Fruit fly (Drosophila melanogaster) whole organism, embryonic: Measurements from ENCODE around the gene ry.

ENCODE experiments used
- Awh ChIP-seq: fragments of 200-800 bp; sonication (Bioruptor generic); IDR thresholded peaks from 2 replicates; pipeline ENCODE4, ENCODE4 v1.3.6; 2022; ENCODE audit warnings: missing biosample characterization, missing genetic modification characterization
- CG10979 ChIP-seq: fragments of 200-800 bp; sonication (Bioruptor generic); optimal IDR thresholded peaks from 2 replicates; lab custom pipeline; 2018; ENCODE audit warnings: missing biosample characterization, mild to moderate bottlenecking, missing genetic modification characterization, moderate library complexity
- CG11093 ChIP-seq: fragments of 200-800 bp; sonication (Bioruptor generic); IDR thresholded peaks from 3 replicates; pipeline ENCODE4 v1.3.6; 2022; ENCODE audit warnings: missing biosample characterization, missing genetic modification characterization
- CG12744 ChIP-seq: fragments of 200-800 bp; sonication (Bioruptor generic); optimal IDR thresholded peaks from 2 replicates; lab custom pipeline; 2016; ENCODE audit warnings: missing biosample characterization, missing genetic modification characterization
- CG12942 ChIP-seq: fragments of 200-800 bp; sonication (Bioruptor generic); optimal IDR thresholded peaks from 3 replicates; lab custom pipeline; 2016; ENCODE audit warnings: missing biosample characterization, missing genetic modification characterization
- CG1647 ChIP-seq: fragments of 200-800 bp; sonication (Bioruptor generic); optimal IDR thresholded peaks from 3 replicates; lab custom pipeline; 2016; ENCODE audit warnings: missing biosample characterization, missing genetic modification characterization
- CG16813 ChIP-seq: fragments of 200-800 bp; sonication (Bioruptor generic); IDR thresholded peaks from 3 replicates; pipeline ENCODE4 v1.3.6; 2022; ENCODE audit warnings: missing biosample characterization, missing genetic modification characterization; ENCODE audit not compliant: partially characterized antibody
- CG17912 ChIP-seq: fragments of 200-800 bp; sonication (Bioruptor generic); optimal IDR thresholded peaks from 2 replicates; lab custom pipeline; 2018; ENCODE audit warnings: missing biosample characterization, mild to moderate bottlenecking, missing genetic modification characterization
- CG31365 ChIP-seq: fragments of 200-800 bp; sonication (Bioruptor generic); optimal IDR thresholded peaks from 2 replicates; lab custom pipeline; 2018; ENCODE audit warnings: missing biosample characterization, mild to moderate bottlenecking, missing genetic modification characterization
- CG32767 ChIP-seq: fragments of 200-800 bp; sonication (Bioruptor generic); IDR thresholded peaks from 2 replicates; pipeline ENCODE4 v1.3.6; 2022; ENCODE audit warnings: missing biosample characterization, missing genetic modification characterization
- CG3838 ChIP-seq: fragments of 200-800 bp; sonication (Bioruptor generic); optimal IDR thresholded peaks from 3 replicates; lab custom pipeline; 2016; ENCODE audit warnings: missing biosample characterization, missing genetic modification characterization
- CG5180 ChIP-seq: fragments of 200-800 bp; sonication (Bioruptor generic); optimal IDR thresholded peaks from 3 replicates; lab custom pipeline; 2017; ENCODE audit warnings: missing biosample characterization, missing genetic modification characterization, mild to moderate bottlenecking, moderate library complexity, missing genetic modification reagents
- CG6854 ChIP-seq: fragments of 200-800 bp; sonication (Bioruptor generic); optimal IDR thresholded peaks from 3 replicates; lab custom pipeline; 2017; ENCODE audit warnings: missing biosample characterization, mild to moderate bottlenecking, missing genetic modification characterization
- CG7786 ChIP-seq: fragments of 200-800 bp; sonication (Bioruptor generic); optimal IDR thresholded peaks from 2 replicates; lab custom pipeline; 2016; ENCODE audit warnings: missing biosample characterization, missing genetic modification characterization
- CG8290 ChIP-seq, 3 experiments: fragments of 200-800 bp; sonication (Bioruptor generic); optimal IDR thresholded peaks; 2 replicates each; lab custom pipeline; 2016 to 2019; ENCODE audit warnings: missing biosample characterization in 3 of 3, missing genetic modification characterization in 3 of 3, mild to moderate bottlenecking in 2 of 3, moderate library complexity in 1 of 3
- Drgx ChIP-seq: fragments of 200-800 bp; sonication (Bioruptor generic); IDR thresholded peaks from 2 replicates; pipeline ENCODE4 v1.3.6; 2022; ENCODE audit warnings: missing biosample characterization, missing genetic modification characterization
- E2f1 ChIP-seq: fragments of 200-800 bp; sonication (Bioruptor generic); IDR thresholded peaks from 2 replicates; pipeline ENCODE4 v1.3.6; 2022; ENCODE audit warnings: missing biosample characterization, missing genetic modification characterization
- Fer3 ChIP-seq: fragments of 200-800 bp; sonication (Bioruptor generic); optimal IDR thresholded peaks from 2 replicates; lab custom pipeline; 2018; ENCODE audit warnings: missing biosample characterization, mild to moderate bottlenecking, missing genetic modification characterization, moderate library complexity
- GATAe ChIP-seq: fragments of 200-800 bp; sonication (Bioruptor generic); conservative IDR thresholded peaks from 2 replicates; pipeline ENCODE4 v1.3.6; 2022; ENCODE audit warnings: missing biosample characterization, missing genetic modification characterization
- H15 ChIP-seq: fragments of 200-800 bp; sonication (Bioruptor generic); IDR thresholded peaks from 3 replicates; pipeline ENCODE4 v1.3.6; 2022; ENCODE audit warnings: missing biosample characterization, missing genetic modification characterization
- HLH3B ChIP-seq: fragments of 200-800 bp; sonication (Bioruptor generic); IDR thresholded peaks from 2 replicates; pipeline ENCODE4 v1.3.6; 2022; ENCODE audit warnings: missing biosample characterization, missing genetic modification characterization
- Hr3 ChIP-seq: fragments of 200-800 bp; sonication (Bioruptor generic); optimal IDR thresholded peaks from 3 replicates; lab custom pipeline; 2016; ENCODE audit warnings: missing biosample characterization, missing genetic modification characterization
- Hr39 ChIP-seq: fragments of >200 bp; optimal IDR thresholded peaks from 2 replicates; lab custom pipeline; 2017
- Lhr ChIP-seq: fragments of 200-800 bp; sonication (Bioruptor generic); optimal IDR thresholded peaks from 3 replicates; lab custom pipeline; 2017; ENCODE audit warnings: mild to moderate bottlenecking, missing biosample characterization, missing genetic modification reagents, missing genetic modification characterization
- MESR4 ChIP-seq: fragments of 200-800 bp; sonication (Bioruptor generic); optimal IDR thresholded peaks from 2 replicates; lab custom pipeline; 2018; ENCODE audit warnings: missing biosample characterization, mild to moderate bottlenecking, missing genetic modification characterization, moderate library complexity
- Opbp ChIP-seq: fragments of 200-800 bp; sonication (Bioruptor generic); IDR thresholded peaks from 3 replicates; pipeline ENCODE4 v1.3.6; 2022; ENCODE audit warnings: missing biosample characterization, missing genetic modification characterization; ENCODE audit not compliant: partially characterized antibody
- TFAM ChIP-seq: fragments of 200-800 bp; sonication (Bioruptor generic); optimal IDR thresholded peaks from 2 replicates; lab custom pipeline; 2017; ENCODE audit warnings: missing biosample characterization, missing genetic modification characterization, inconsistent platforms
- Usf ChIP-seq: fragments of 200-800 bp; sonication (Bioruptor generic); optimal IDR thresholded peaks from 2 replicates; lab custom pipeline; 2017; ENCODE audit warnings: missing genotype, missing biosample characterization, missing genetic modification characterization
- amos ChIP-seq: fragments of 200-800 bp; sonication (Bioruptor generic); IDR thresholded peaks from 2 replicates; pipeline ENCODE4 v1.3.6; 2022; ENCODE audit warnings: missing biosample characterization, missing genetic modification characterization; ENCODE audit not compliant: partially characterized antibody
- bbx ChIP-seq: fragments of 200-800 bp; sonication (Bioruptor generic); IDR thresholded peaks from 2 replicates; pipeline ENCODE4 v1.3.6; 2022; ENCODE audit warnings: missing biosample characterization, missing genetic modification characterization; ENCODE audit not compliant: partially characterized antibody
- bcd ChIP-seq: fragments of 200-800 bp; sonication (Bioruptor generic); optimal IDR thresholded peaks from 2 replicates; lab custom pipeline; 2017; ENCODE audit warnings: missing biosample characterization, mild to moderate bottlenecking, missing genetic modification characterization
- bsh ChIP-seq, 2 experiments: fragments of 200-800 bp; sonication (Bioruptor generic); optimal IDR thresholded peaks; 2 replicates each; lab custom pipeline; 2017 to 2018; ENCODE audit warnings: mild to moderate bottlenecking in 2 of 2, missing biosample characterization in 2 of 2, missing genetic modification characterization in 2 of 2, moderate library complexity in 1 of 2
- fd102C ChIP-seq: fragments of 200-800 bp; sonication (Bioruptor generic); optimal IDR thresholded peaks from 2 replicates; lab custom pipeline; 2018; ENCODE audit warnings: missing biosample characterization, mild to moderate bottlenecking, missing genetic modification characterization, moderate library complexity
- gem ChIP-seq: fragments of 200-800 bp; sonication (Bioruptor generic); optimal IDR thresholded peaks from 2 replicates; lab custom pipeline; 2019; ENCODE audit warnings: missing biosample characterization, mild to moderate bottlenecking, missing genetic modification characterization, moderate library complexity
- gfzf ChIP-seq: fragments of 200-800 bp; sonication (Bioruptor generic); optimal IDR thresholded peaks from 2 replicates; lab custom pipeline; 2016; ENCODE audit warnings: missing biosample characterization, mild to moderate bottlenecking, missing genetic modification characterization, moderate library complexity
- ham ChIP-seq: fragments of 200-800 bp; sonication (Bioruptor generic); IDR thresholded peaks from 2 replicates; pipeline ENCODE4 v1.3.6; 2022; ENCODE audit warnings: missing biosample characterization, missing genetic modification characterization
- hbn ChIP-seq: fragments of 200-800 bp; sonication (Bioruptor generic); IDR thresholded peaks from 2 replicates; pipeline ENCODE4 v1.3.6; 2022; ENCODE audit warnings: missing biosample characterization, missing genetic modification characterization; ENCODE audit not compliant: partially characterized antibody
- insv ChIP-seq, 2 experiments: fragments of 200-800 bp; sonication (Bioruptor generic); optimal IDR thresholded peaks; 3 replicates each; lab custom pipeline; 2016 to 2018; ENCODE audit warnings: missing biosample characterization in 2 of 2, missing genetic modification characterization in 2 of 2
- jumu ChIP-seq: fragments of 200-800 bp; sonication (Bioruptor generic); optimal IDR thresholded peaks from 3 replicates; lab custom pipeline; 2016; ENCODE audit warnings: missing biosample characterization, missing genetic modification characterization
- lov ChIP-seq, 2 experiments: fragments of 200-800 bp in 1 of 2; fragments of >200 bp in 1 of 2; sonication (Bioruptor generic) in 1 of 2; IDR thresholded peaks in 1 of 2; optimal IDR thresholded peaks in 1 of 2; 2 replicates in 1 of 2; 3 replicates in 1 of 2; pipeline versions ENCODE4 v1.3.6 to Lab custom; 2017 to 2022; ENCODE audit warnings: missing biosample characterization in 1 of 2, missing genetic modification characterization in 1 of 2
- oc ChIP-seq: fragments of 200-800 bp; sonication (Bioruptor generic); optimal IDR thresholded peaks from 2 replicates; lab custom pipeline; 2018; ENCODE audit warnings: missing biosample characterization, mild to moderate bottlenecking, missing genetic modification characterization, moderate library complexity
- pita ChIP-seq: fragments of 200-800 bp; sonication (Bioruptor generic); optimal IDR thresholded peaks from 2 replicates; lab custom pipeline; 2017; ENCODE audit warnings: missing biosample characterization, mild to moderate bottlenecking, missing genetic modification characterization
- prd ChIP-seq, 3 experiments: fragments of >200 bp in 2 of 3; fragments of 200-800 bp in 1 of 3; sonication (Bioruptor generic) in 1 of 3; optimal IDR thresholded peaks in 2 of 3; IDR thresholded peaks in 1 of 3; 2 replicates in 2 of 3; 3 replicates in 1 of 3; pipeline versions ENCODE4 v1.3.6 to Lab custom; 2017 to 2022; ENCODE audit warnings: missing biosample characterization in 1 of 3, missing genetic modification characterization in 1 of 3
- repo ChIP-seq: fragments of 200-800 bp; sonication (Bioruptor generic); optimal IDR thresholded peaks from 2 replicates; lab custom pipeline; 2016; ENCODE audit warnings: missing biosample characterization, missing genetic modification characterization
- sob ChIP-seq: fragments of 200-800 bp; sonication (Bioruptor generic); IDR thresholded peaks from 2 replicates; pipeline ENCODE4 v1.3.6; 2022; ENCODE audit warnings: missing biosample characterization, missing genetic modification characterization
- sqz ChIP-seq: fragments of 200-800 bp; sonication (Bioruptor generic); optimal IDR thresholded peaks from 3 replicates; lab custom pipeline; 2018; ENCODE audit warnings: missing biosample characterization, mild to moderate bottlenecking, missing genetic modification characterization
- sug ChIP-seq: fragments of 200-800 bp; optimal IDR thresholded peaks from 2 replicates; lab custom pipeline; 2019; ENCODE audit warnings: missing biosample characterization, mild to moderate bottlenecking, missing genetic modification characterization, moderate library complexity
- unc-4 ChIP-seq: fragments of 200-800 bp; sonication (Bioruptor generic); IDR thresholded peaks from 2 replicates; pipeline ENCODE4 v1.3.6; 2022; ENCODE audit warnings: missing biosample characterization, missing genetic modification characterization; ENCODE audit not compliant: partially characterized antibody

Gene ry

DNA sequence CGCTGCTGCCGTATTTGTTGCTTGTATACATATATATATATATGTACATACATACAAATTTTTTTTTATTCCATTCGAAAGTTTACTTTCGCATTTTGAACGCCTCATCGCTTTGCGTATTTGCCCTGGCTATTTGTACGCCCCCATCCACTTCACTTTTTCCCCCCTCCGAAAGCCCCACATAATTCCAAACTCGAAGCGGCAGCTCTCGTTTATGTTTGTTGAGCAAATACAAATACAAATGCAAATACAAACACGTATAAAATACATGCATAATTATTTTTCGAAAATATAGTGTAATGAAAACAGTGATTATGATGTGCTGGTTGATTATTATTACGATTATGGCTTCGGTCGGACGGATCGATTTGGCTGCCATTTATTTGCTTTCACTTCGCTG lies 35.7 kb downstream of the ry start (continued):
- peak; percentile 40 for TF ChIP-seq Usf (GFP tag; lab: Kevin White, UChicago)
- TF ChIP-seq repo: peak; percentile 81
- peak in 1 of 2 experiments; percentile 94 for TF ChIP-seq bsh (GFP tag; optimal IDR thresholded peaks at IDR 0.05; lab: Kevin White, UChicago)
- peak; percentile 89 for TF ChIP-seq CG17912
- TF ChIP-seq CG16813 (GFP tag; lab: Robert Waterston, UW): no peak
- no peak for TF ChIP-seq unc-4 (GFP tag; lab: Robert Waterston, UW)
- TF ChIP-seq bcd (GFP tag; lab: Kevin White, UChicago): peak; percentile 93
- peak in 1 of 2 experiments; percentile 13 for TF ChIP-seq insv (GFP tag; optimal IDR thresholded peaks at IDR 0.05; lab: Kevin White, UChicago)
- peak; percentile 86 for TF ChIP-seq Lhr (GFP tag; lab: Kevin White, UChicago)
- peak; percentile 58 for TF ChIP-seq Hr3
- TF ChIP-seq CG12744 (GFP tag; lab: Kevin White, UChicago): peak; percentile 64
- no peak for TF ChIP-seq sug (tag; lab: Kevin White, UChicago)
- TF ChIP-seq gem (tag; lab: Kevin White, UChicago): peak; percentile 93
- TF ChIP-seq CG7786 (GFP tag; lab: Kevin White, UChicago): peak; percentile 35
- TF ChIP-seq ham (GFP tag; lab: Robert Waterston, UW): no peak
- no peak for TF ChIP-seq GATAe (GFP tag; lab: Robert Waterston, UW)
- TF ChIP-seq H15 (GFP tag; lab: Robert Waterston, UW): peak; percentile 56; the same call in 1 of the 3 replicates
- peak; percentile 96 for TF ChIP-seq oc (tag; lab: Kevin White, UChicago)
- no peak for TF ChIP-seq amos (GFP tag; lab: Robert Waterston, UW)
- peak; percentile 84 for TF ChIP-seq CG31365 (tag; lab: Kevin White, UChicago)
- no peak for TF ChIP-seq bbx (GFP tag; lab: Robert Waterston, UW)
- no peak for TF ChIP-seq hbn (GFP tag; lab: Robert Waterston, UW)
- TF ChIP-seq pita (GFP tag; lab: Kevin White, UChicago): no peak
- no peak for TF ChIP-seq E2f1 (GFP tag; lab: Robert Waterston, UW)
- peak; percentile 79 for TF ChIP-seq CG6854 (GFP tag; lab: Kevin White, UChicago)
- TF ChIP-seq CG32767 (GFP tag; lab: Robert Waterston, UW): peak; percentile 38; the same call in 1 of the 2 replicates
- peak; percentile 83 for TF ChIP-seq CG10979 (tag; lab: Kevin White, UChicago)
- peak; percentile 20 for TF ChIP-seq MESR4 (GFP tag; lab: Kevin White, UChicago)
- peak; percentile 85 for TF ChIP-seq Fer3 (tag; lab: Kevin White, UChicago)
- peak; percentile 70 for TF ChIP-seq CG8290 (GFP tag; optimal IDR thresholded peaks at IDR 0.05; lab: Kevin White, UChicago)
- TF ChIP-seq CG8290 (tag; optimal IDR thresholded peaks at IDR 0.05; lab: Kevin White, UChicago): peak; percentile 65 to 95
- peak; percentile 87 for TF ChIP-seq Awh (GFP tag; lab: Robert Waterston, UW)
- peak; percentile 78 for TF ChIP-seq CG12942 (GFP tag; lab: Kevin White, UChicago)
- TF ChIP-seq HLH3B (GFP tag; lab: Robert Waterston, UW): peak; percentile 83
- peak; percentile 77 for TF ChIP-seq sob
- TF ChIP-seq prd (optimal IDR thresholded peaks at IDR 0.05; lab: Kevin White, UChicago): no peak
- TF ChIP-seq prd (GFP tag; IDR thresholded peaks at IDR 0.05; lab: Robert Waterston, UW): no peak
- peak; percentile 93 for TF ChIP-seq sqz (GFP tag; lab: Kevin White, UChicago)
- peak; percentile 56 for TF ChIP-seq CG1647
- TF ChIP-seq CG11093 (GFP tag; lab: Robert Waterston, UW): peak; percentile 13; the same call in 1 of the 3 replicates
- TF ChIP-seq Drgx (GFP tag; lab: Robert Waterston, UW): no peak
- TF ChIP-seq jumu (GFP tag; lab: Kevin White, UChicago): peak; percentile 21
- TF ChIP-seq CG5180 (GFP tag; lab: Kevin White, UChicago): peak; percentile 88
- peak; percentile 65 for TF ChIP-seq fd102C (GFP tag; lab: Kevin White, UChicago)
- TF ChIP-seq lov (optimal IDR thresholded peaks at IDR 0.05; lab: Kevin White, UChicago): no peak
- TF ChIP-seq lov (GFP tag; IDR thresholded peaks at IDR 0.05; lab: Robert Waterston, UW): peak; percentile 78; the same call in 2 of the 3 replicates
- TF ChIP-seq gfzf (GFP tag; lab: Kevin White, UChicago): no peak
- no peak for TF ChIP-seq Opbp (GFP tag; lab: Robert Waterston, UW)
- no peak for TF ChIP-seq Hr39
- TF ChIP-seq TFAM (GFP tag; lab: Kevin White, UChicago): peak; percentile 91
- peak; percentile 72 for TF ChIP-seq CG3838 (GFP tag; lab: Kevin White, UChicago)
